Fruit fly (Drosophila melanogaster): Measurements from ENCODE around the gene CG4815.
"Not testable (repeated sequence)": the region's sequence is repeated elsewhere in the genome, so short reads cannot be mapped to it uniquely, and the experiment has no call there.

DNA sequence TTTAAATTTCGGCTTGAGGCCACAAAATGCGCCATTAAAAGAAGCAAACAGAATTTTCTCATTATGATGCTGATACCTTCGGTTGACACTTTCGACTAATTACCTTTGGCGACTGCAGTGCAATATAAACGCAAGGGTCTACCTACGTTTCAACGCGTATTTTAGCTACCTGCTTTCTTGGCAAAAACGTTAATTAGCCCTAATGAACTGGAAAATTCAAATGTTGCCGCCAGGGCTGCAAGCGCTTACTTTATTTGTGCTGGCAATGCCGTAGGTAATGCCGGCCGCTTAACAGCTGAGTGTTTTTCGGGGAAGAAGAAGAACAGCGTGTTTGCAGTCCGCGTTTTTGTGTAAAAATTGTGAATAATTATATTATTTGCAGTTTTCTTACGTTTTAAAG, 30.1 kb downstream of the CG4815 start, which contains the start of gene CG31253:
- TF ChIP-seq sens (GFP tag); ato (GFP tag; IDR thresholded peaks at IDR 0.05; ENCODE audit: partially characterized antibody); Doc2 (GFP tag; IDR thresholded peaks at IDR 0.05); dpn (GFP tag; optimal IDR thresholded peaks at IDR 0.05); mld (GFP tag; IDR thresholded peaks at IDR 0.05; ENCODE audit: partially characterized antibody); sens-2 (GFP tag; IDR thresholded peaks at IDR 0.05); CG8281 (tag; optimal IDR thresholded peaks at IDR 0.05); sob (GFP tag; IDR thresholded peaks at IDR 0.05); CG3838 (GFP tag; optimal IDR thresholded peaks at IDR 0.05): not testable (repeated sequence)
